Worm (Caenorhabditis elegans): ENCODE measurements around the gene dmsr-7.

- TF ChIP-seq pqm-1 (tag; optimal IDR thresholded peaks at IDR 0.05) (no peak), unc-62 (GFP tag; optimal IDR thresholded peaks at IDR 0.05) (no peak), nhr-237 (tag; optimal IDR thresholded peaks at IDR 0.05) (no peak), ama-1 (optimal IDR thresholded peaks at IDR 0.05) (no peak), elt-3 (tag; optimal IDR thresholded peaks at IDR 0.05) (no peak)
These were observed 3.1 kb downstream of the dmsr-7 start, which contains the start of gene C25A6.1 for ce11 chrV:5408223-5408622.
